Fruit fly (Drosophila melanogaster): ENCODE measurements around the gene slgA.

Gene slgA

dm6 chrX:21349800-21350309 is 23.9 kb upstream of the slgA start, which contains the start of the genes peng and sol (continued):
- TF ChIP-seq danr (GFP tag; IDR thresholded peaks at IDR 0.05) (peak; percentile 45; the same call in 1 of the 2 replicates), ewg (GFP tag; optimal IDR thresholded peaks at IDR 0.05) (peak; percentile 47), caup (GFP tag; optimal IDR thresholded peaks at IDR 0.05; ENCODE audit: severe bottlenecking) (peak; percentile 56), Rx (GFP tag; IDR thresholded peaks at IDR 0.05) (peak; percentile 22; the same call in 1 of the 2 replicates), Mrtf (GFP tag; IDR thresholded peaks at IDR 0.05) (peak; percentile 52; the same call in 1 of the 3 replicates), dysf (GFP tag; IDR thresholded peaks at IDR 0.05) (peak; percentile 56; the same call in 2 of the 3 replicates), CG2678 (tag; optimal IDR thresholded peaks at IDR 0.05) (peak; percentile 76), CG8359 (GFP tag; optimal IDR thresholded peaks at IDR 0.05; ENCODE audit: borderline replicate concordance) (peak; percentile 10), her (GFP tag; optimal IDR thresholded peaks at IDR 0.05) (peak; percentile 40), CG7928 (GFP tag; optimal IDR thresholded peaks at IDR 0.05) (peak; percentile 38), nau (GFP tag; optimal IDR thresholded peaks at IDR 0.05) (no peak), CG8765 (GFP tag; IDR thresholded peaks at IDR 0.05) (no peak; the same call in 1 of the 2 replicates), Sry-β (GFP tag; optimal IDR thresholded peaks at IDR 0.05) (no peak), CG17328 (GFP tag; IDR thresholded peaks at IDR 0.05) (peak; percentile 36), CG18476 (GFP tag; optimal IDR thresholded peaks at IDR 0.05) (peak; percentile 69), seq (GFP tag; IDR thresholded peaks at IDR 0.05) (peak; percentile 53), CG15514 (GFP tag; optimal IDR thresholded peaks at IDR 0.05) (peak; percentile 54), CG3838 (GFP tag; optimal IDR thresholded peaks at IDR 0.05) (peak; percentile 2), ato (GFP tag; IDR thresholded peaks at IDR 0.05; ENCODE audit: partially characterized antibody) (no peak), ab (GFP tag; optimal IDR thresholded peaks at IDR 0.05) (peak; percentile 15), lilli (GFP tag; optimal IDR thresholded peaks at IDR 0.05) (peak; percentile 87), cg (GFP tag; optimal IDR thresholded peaks at IDR 0.05) (no peak), CG12942 (GFP tag; optimal IDR thresholded peaks at IDR 0.05) (peak; percentile 78), Scr (GFP tag; IDR thresholded peaks at IDR 0.05; ENCODE audit: partially characterized antibody) (no peak), Fer2 (tag; optimal IDR thresholded peaks at IDR 0.05) (peak; percentile 49), Eip74EF (GFP tag; optimal IDR thresholded peaks at IDR 0.05) (no peak), twi (tag; optimal IDR thresholded peaks at IDR 0.05) (peak; percentile 50), Tbp (GFP tag; optimal IDR thresholded peaks at IDR 0.05) (no peak), CG10565 (GFP tag; optimal IDR thresholded peaks at IDR 0.05) (no peak), CG14860 (GFP tag; IDR thresholded peaks at IDR 0.05; ENCODE audit: partially characterized antibody) (no peak), CG18599 (GFP tag; optimal IDR thresholded peaks at IDR 0.05) (peak; percentile 71), CG34422 (GFP tag; IDR thresholded peaks at IDR 0.05) (no peak; the same call in 2 of the 3 replicates), CG2889 (GFP tag; IDR thresholded peaks at IDR 0.05) (peak; percentile 65; the same call in 1 of the 3 replicates), shn (GFP tag; optimal IDR thresholded peaks at IDR 0.05) (peak; percentile 71), CG10462 (GFP tag; optimal IDR thresholded peaks at IDR 0.05) (peak; percentile 79), NK7.1 (GFP tag; optimal IDR thresholded peaks at IDR 0.05) (peak; percentile 32), HmgD (GFP tag; optimal IDR thresholded peaks at IDR 0.05) (peak; percentile 35), fd102C (GFP tag; optimal IDR thresholded peaks at IDR 0.05) (no peak), Mes4 (GFP tag; optimal IDR thresholded peaks at IDR 0.05) (peak; percentile 36), CG33213 (GFP tag; optimal IDR thresholded peaks at IDR 0.05) (peak; percentile 73), prd (optimal IDR thresholded peaks at IDR 0.05) (no peak), prd (GFP tag; IDR thresholded peaks at IDR 0.05) (peak; percentile 69; the same call in 2 of the 3 replicates), BtbVII (GFP tag; optimal IDR thresholded peaks at IDR 0.05) (peak; percentile 47), CG8281 (tag; optimal IDR thresholded peaks at IDR 0.05) (peak; percentile 38), Chrac-16 (GFP tag; optimal IDR thresholded peaks at IDR 0.05) (peak; percentile 80), luna (GFP tag; optimal IDR thresholded peaks at IDR 0.05) (peak; percentile 32), H15 (GFP tag; IDR thresholded peaks at IDR 0.05) (peak; percentile 42; the same call in 1 of the 3 replicates), Dfd (GFP tag; optimal IDR thresholded peaks at IDR 0.05) (no peak), Dbx (GFP tag; IDR thresholded peaks at IDR 0.05) (no peak), CoRest (tag; optimal IDR thresholded peaks at IDR 0.05) (peak; percentile 85)

All from whole organism, embryonic.